Fruit fly (Drosophila melanogaster) whole organism, embryonic: ENCODE data around the gene Pdxk.

ENCODE experiments used
- BtbVII ChIP-seq: fragments of 200-800 bp; sonication (Bioruptor generic); optimal IDR thresholded peaks from 3 replicates; lab custom pipeline; 2017; ENCODE audit warnings: missing biosample characterization, mild to moderate bottlenecking, missing genetic modification characterization
- Bteb2 ChIP-seq: fragments of 200-800 bp; sonication (Bioruptor generic); optimal IDR thresholded peaks from 2 replicates; lab custom pipeline; 2016; ENCODE audit warnings: missing biosample characterization, missing genetic modification characterization
- CG10654 ChIP-seq: fragments of 200-800 bp; sonication (Bioruptor generic); optimal IDR thresholded peaks from 2 replicates; lab custom pipeline; 2016; ENCODE audit warnings: missing biosample characterization, missing genetic modification characterization
- CG10979 ChIP-seq: fragments of 200-800 bp; sonication (Bioruptor generic); optimal IDR thresholded peaks from 2 replicates; lab custom pipeline; 2018; ENCODE audit warnings: missing biosample characterization, mild to moderate bottlenecking, missing genetic modification characterization, moderate library complexity
- CG11723 ChIP-seq: fragments of 200-800 bp; sonication (Bioruptor generic); optimal IDR thresholded peaks from 2 replicates; lab custom pipeline; 2017; ENCODE audit warnings: missing biosample characterization, mild to moderate bottlenecking, missing genetic modification characterization
- CG13775 ChIP-seq: fragments of 200-800 bp; sonication (Bioruptor generic); optimal IDR thresholded peaks from 3 replicates; lab custom pipeline; 2017; ENCODE audit warnings: missing biosample characterization, mild to moderate bottlenecking, missing genetic modification characterization
- CG14050 ChIP-seq: fragments of 200-800 bp; sonication (Bioruptor generic); IDR thresholded peaks from 3 replicates; pipeline ENCODE4 v1.3.6; 2022; ENCODE audit warnings: missing biosample characterization, missing genetic modification characterization
- CG15269 ChIP-seq: fragments of 200-800 bp; sonication (Bioruptor generic); optimal IDR thresholded peaks from 2 replicates; lab custom pipeline; 2018; ENCODE audit warnings: missing biosample characterization, mild to moderate bottlenecking, missing genetic modification characterization, moderate library complexity
- CG1647 ChIP-seq: fragments of 200-800 bp; sonication (Bioruptor generic); optimal IDR thresholded peaks from 3 replicates; lab custom pipeline; 2016; ENCODE audit warnings: missing biosample characterization, missing genetic modification characterization
- CG16815 ChIP-seq: fragments of 200-800 bp; sonication (Bioruptor generic); optimal IDR thresholded peaks from 3 replicates; lab custom pipeline; 2017; ENCODE audit warnings: missing biosample characterization, mild to moderate bottlenecking, missing genetic modification characterization
- CG17359 ChIP-seq: fragments of 200-800 bp; sonication (Bioruptor generic); optimal IDR thresholded peaks from 3 replicates; lab custom pipeline; 2018; ENCODE audit warnings: missing biosample characterization, mild to moderate bottlenecking, missing genetic modification characterization, moderate library complexity
- CG2678 ChIP-seq: fragments of 200-800 bp; sonication (Bioruptor generic); optimal IDR thresholded peaks from 3 replicates; lab custom pipeline; 2019; ENCODE audit warnings: missing biosample characterization, mild to moderate bottlenecking, missing genetic modification characterization, moderate library complexity
- CG3838 ChIP-seq: fragments of 200-800 bp; sonication (Bioruptor generic); optimal IDR thresholded peaks from 3 replicates; lab custom pipeline; 2016; ENCODE audit warnings: missing biosample characterization, missing genetic modification characterization
- CG4360 ChIP-seq: fragments of 200-800 bp; sonication (Bioruptor generic); IDR thresholded peaks from 2 replicates; pipeline ENCODE4 v1.3.6; 2022; ENCODE audit warnings: missing biosample characterization, missing genetic modification characterization
- CG4404 ChIP-seq: fragments of 200-800 bp; sonication (Bioruptor generic); IDR thresholded peaks from 2 replicates; pipeline ENCODE4 v1.3.6; 2022; ENCODE audit warnings: missing biosample characterization, missing genetic modification characterization
- CG6175 ChIP-seq: fragments of 200-800 bp; sonication (Bioruptor generic); IDR thresholded peaks from 3 replicates; pipeline ENCODE4 v1.3.6; 2022; ENCODE audit warnings: missing biosample characterization, missing genetic modification characterization
- CG7357 ChIP-seq: fragments of 200-800 bp; sonication (Bioruptor generic); IDR thresholded peaks from 3 replicates; pipeline ENCODE4 v1.3.6; 2022; ENCODE audit warnings: missing biosample characterization, missing genetic modification characterization
- CG7963 ChIP-seq: fragments of 200-800 bp; sonication (Bioruptor generic); IDR thresholded peaks from 3 replicates; pipeline ENCODE4 v1.3.6; 2022; ENCODE audit warnings: missing biosample characterization, missing genetic modification characterization; ENCODE audit not compliant: partially characterized antibody
- CG8765 ChIP-seq: fragments of 200-800 bp; sonication (Bioruptor generic); IDR thresholded peaks from 2 replicates; pipeline ENCODE4 v1.3.6; 2022; ENCODE audit warnings: missing biosample characterization, missing genetic modification characterization
- CG8924 ChIP-seq: fragments of 200-800 bp; optimal IDR thresholded peaks from 3 replicates; lab custom pipeline; 2019; ENCODE audit warnings: missing biosample characterization, mild to moderate bottlenecking, missing genetic modification characterization, moderate library complexity
- Dek ChIP-seq: fragments of 200-800 bp; sonication (Bioruptor generic); optimal IDR thresholded peaks from 3 replicates; lab custom pipeline; 2019; ENCODE audit warnings: missing biosample characterization, mild to moderate bottlenecking, missing genetic modification characterization, moderate library complexity
- Drgx ChIP-seq: fragments of 200-800 bp; sonication (Bioruptor generic); IDR thresholded peaks from 2 replicates; pipeline ENCODE4 v1.3.6; 2022; ENCODE audit warnings: missing biosample characterization, missing genetic modification characterization
- Ets65A ChIP-seq: fragments of 200-800 bp; sonication (Bioruptor generic); peaks from one replicate; lab custom pipeline; 2016; ENCODE audit warnings: missing biosample characterization, missing genetic modification characterization
- Fer1 ChIP-seq: fragments of 200-800 bp; sonication (Bioruptor generic); optimal IDR thresholded peaks from 2 replicates; lab custom pipeline; 2017; ENCODE audit warnings: missing biosample characterization, mild to moderate bottlenecking, missing genetic modification characterization
- HmgZ ChIP-seq: fragments of 200-800 bp; sonication (Bioruptor generic); optimal IDR thresholded peaks from 2 replicates; lab custom pipeline; 2018; ENCODE audit warnings: missing biosample characterization, mild to moderate bottlenecking, missing genetic modification characterization
- Lhr ChIP-seq: fragments of 200-800 bp; sonication (Bioruptor generic); optimal IDR thresholded peaks from 3 replicates; lab custom pipeline; 2017; ENCODE audit warnings: mild to moderate bottlenecking, missing biosample characterization, missing genetic modification reagents, missing genetic modification characterization
- NfI ChIP-seq: fragments of 200-800 bp; sonication (Bioruptor generic); optimal IDR thresholded peaks from 3 replicates; lab custom pipeline; 2018; ENCODE audit warnings: missing biosample characterization, mild to moderate bottlenecking, missing genetic modification characterization, moderate library complexity
- Six4 ChIP-seq: fragments of 200-800 bp; sonication (Bioruptor generic); optimal IDR thresholded peaks from 2 replicates; lab custom pipeline; 2016; ENCODE audit warnings: missing biosample characterization, missing genetic modification characterization
- ac ChIP-seq: fragments of 200-800 bp; sonication (Bioruptor generic); optimal IDR thresholded peaks from 3 replicates; lab custom pipeline; 2017; ENCODE audit warnings: missing biosample characterization, mild to moderate bottlenecking, missing genetic modification characterization
- ap ChIP-seq: fragments of 200-800 bp; sonication (Bioruptor generic); IDR thresholded peaks from 2 replicates; pipeline ENCODE4 v1.3.6; 2022; ENCODE audit warnings: missing biosample characterization, missing genetic modification characterization
- ase ChIP-seq: fragments of 200-800 bp; sonication (Bioruptor generic); IDR thresholded peaks from 3 replicates; pipeline ENCODE4 v1.3.6; 2022; ENCODE audit warnings: missing biosample characterization, missing genetic modification characterization
- croc ChIP-seq: fragments of 200-800 bp; sonication (Bioruptor generic); conservative IDR thresholded peaks from 3 replicates; pipeline ENCODE4 v1.3.6; 2022; ENCODE audit warnings: missing biosample characterization, missing genetic modification characterization
- danr ChIP-seq: fragments of 200-800 bp; sonication (Bioruptor generic); IDR thresholded peaks from 2 replicates; pipeline ENCODE4 v1.3.6; 2022; ENCODE audit warnings: missing biosample characterization, missing genetic modification characterization
- dmrt99B ChIP-seq: fragments of 200-800 bp; sonication (Bioruptor generic); optimal IDR thresholded peaks from 2 replicates; lab custom pipeline; 2018; ENCODE audit warnings: missing biosample characterization, mild to moderate bottlenecking, missing genetic modification characterization, moderate library complexity
- dysf ChIP-seq: fragments of 200-800 bp; sonication (Bioruptor generic); IDR thresholded peaks from 3 replicates; pipeline ENCODE4 v1.3.6; 2022; ENCODE audit warnings: missing biosample characterization, missing genetic modification characterization
- fru ChIP-seq: fragments of >200 bp; optimal IDR thresholded peaks from 2 replicates; lab custom pipeline; 2017
- gce ChIP-seq: fragments of 200-800 bp; sonication (Bioruptor generic); IDR thresholded peaks from 3 replicates; pipeline ENCODE4 v1.3.6; 2022; ENCODE audit warnings: missing biosample characterization, missing genetic modification characterization
- gro ChIP-seq: fragments of 200-800 bp; sonication (Bioruptor generic); optimal IDR thresholded peaks from 2 replicates; lab custom pipeline; 2016; ENCODE audit warnings: missing biosample characterization, missing genetic modification characterization
- hth ChIP-seq: fragments of >200 bp; optimal IDR thresholded peaks from 2 replicates; lab custom pipeline; 2017; ENCODE audit warnings: inconsistent platforms
- kah ChIP-seq: fragments of 200-800 bp; sonication (Bioruptor generic); optimal IDR thresholded peaks from 2 replicates; lab custom pipeline; 2018; ENCODE audit warnings: missing biosample characterization, mild to moderate bottlenecking, missing genetic modification characterization
- luna ChIP-seq: fragments of 200-800 bp; sonication (Bioruptor generic); optimal IDR thresholded peaks from 2 replicates; lab custom pipeline; 2016; ENCODE audit warnings: missing biosample characterization, missing genetic modification characterization
- nom ChIP-seq: fragments of 200-800 bp; sonication (Bioruptor generic); optimal IDR thresholded peaks from 2 replicates; lab custom pipeline; 2017; ENCODE audit warnings: missing biosample characterization, missing genetic modification characterization, mild to moderate bottlenecking, moderate library complexity, missing genetic modification reagents
- org-1 ChIP-seq: fragments of 200-800 bp; sonication (Bioruptor generic); optimal IDR thresholded peaks from 2 replicates; lab custom pipeline; 2017; ENCODE audit warnings: missing biosample characterization, missing genetic modification characterization
- pho ChIP-seq: fragments of 200-800 bp; sonication (Bioruptor generic); optimal IDR thresholded peaks from 2 replicates; lab custom pipeline; 2016; ENCODE audit warnings: missing biosample characterization, missing genetic modification characterization
- pum ChIP-seq: fragments of 200-800 bp; sonication (Bioruptor generic); optimal IDR thresholded peaks from 2 replicates; lab custom pipeline; 2016; ENCODE audit warnings: missing biosample characterization, missing genetic modification characterization
- slbo ChIP-seq: fragments of 200-800 bp; sonication (Bioruptor generic); IDR thresholded peaks from 2 replicates; pipeline ENCODE4 v1.3.6; 2022; ENCODE audit warnings: missing biosample characterization, missing genetic modification characterization
- slou ChIP-seq: fragments of 200-800 bp; sonication (Bioruptor generic); optimal IDR thresholded peaks from 3 replicates; lab custom pipeline; 2016; ENCODE audit warnings: missing biosample characterization, missing genetic modification characterization
- so ChIP-seq: fragments of 200-800 bp; sonication (Bioruptor generic); IDR thresholded peaks from 3 replicates; pipeline ENCODE4 v1.3.6; 2022; ENCODE audit warnings: missing biosample characterization, missing genetic modification characterization
- stwl ChIP-seq: fragments of 200-800 bp; sonication (Bioruptor generic); optimal IDR thresholded peaks from 3 replicates; lab custom pipeline; 2018; ENCODE audit warnings: missing biosample characterization, mild to moderate bottlenecking, missing genetic modification characterization, moderate library complexity
- twi ChIP-seq: fragments of 200-800 bp; optimal IDR thresholded peaks from 2 replicates; lab custom pipeline; 2019; ENCODE audit warnings: missing biosample characterization, mild to moderate bottlenecking, missing genetic modification characterization, moderate library complexity
- unpg ChIP-seq: fragments of 200-800 bp; sonication (Bioruptor generic); optimal IDR thresholded peaks from 3 replicates; lab custom pipeline; 2018; ENCODE audit warnings: missing biosample characterization, mild to moderate bottlenecking, missing genetic modification characterization, moderate library complexity
- vfl ChIP-seq: fragments of 200-800 bp; sonication (Bioruptor generic); optimal IDR thresholded peaks from 2 replicates; lab custom pipeline; 2016; ENCODE audit warnings: missing biosample characterization, missing genetic modification characterization
- z ChIP-seq: fragments of 200-800 bp; sonication (Bioruptor generic); IDR thresholded peaks from 3 replicates; pipeline ENCODE4 v1.3.6; 2022; ENCODE audit warnings: missing biosample characterization, missing genetic modification characterization

Gene Pdxk

DNA sequence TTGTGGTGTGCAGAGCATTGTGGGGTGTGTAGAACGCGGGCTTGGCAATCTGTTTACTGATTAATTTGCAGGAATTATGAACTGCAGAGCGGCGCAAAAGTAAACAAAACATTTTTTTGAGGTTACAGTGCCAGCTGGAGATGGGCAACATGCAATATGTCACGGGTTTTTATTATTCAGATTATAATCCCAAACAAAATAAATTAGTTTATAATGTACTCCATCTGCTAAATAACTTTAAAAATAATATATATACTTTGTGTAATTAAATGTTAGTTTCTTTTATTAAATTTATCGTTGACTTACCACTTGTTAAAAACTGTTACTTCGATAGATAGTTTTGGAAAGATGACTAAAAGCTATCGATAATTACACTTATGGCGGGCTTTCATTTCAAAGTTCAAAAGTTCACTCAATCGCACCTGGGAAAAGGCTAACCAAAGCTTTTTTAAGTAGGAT, 10.8 kb downstream of the Pdxk start, which contains the start of gene Fdx1 (continued):
- no peak for TF ChIP-seq z (GFP tag; lab: Robert Waterston, UW)
- peak; percentile 26 for TF ChIP-seq BtbVII (GFP tag; lab: Kevin White, UChicago)
- TF ChIP-seq luna: no peak
- TF ChIP-seq CG10979 (tag; lab: Kevin White, UChicago): peak; percentile 23
- no peak for TF ChIP-seq org-1 (GFP tag; lab: Kevin White, UChicago)
- no peak for TF ChIP-seq CG1647 (GFP tag; lab: Kevin White, UChicago)
- no peak for TF ChIP-seq dmrt99B (tag; lab: Kevin White, UChicago)
- TF ChIP-seq stwl (tag; lab: Kevin White, UChicago): no peak
- no peak for TF ChIP-seq CG17359 (tag; lab: Kevin White, UChicago)
- TF ChIP-seq CG11723 (GFP tag; lab: Kevin White, UChicago): no peak
- 0 out of 3 replicates have a peak, but pooled peaks have one; percentile 51 for TF ChIP-seq gce (GFP tag; lab: Robert Waterston, UW)
- TF ChIP-seq ase (GFP tag; lab: Robert Waterston, UW): 0 out of 3 replicates have a peak, but pooled peaks have one; percentile 24
- no peak for TF ChIP-seq CG4360 (GFP tag; lab: Robert Waterston, UW)
- TF ChIP-seq Ets65A (GFP tag; lab: Kevin White, UChicago): no peak
- TF ChIP-seq ap (GFP tag; lab: Robert Waterston, UW): no peak; the same call in 1 of the 2 replicates
- TF ChIP-seq ac (GFP tag; lab: Kevin White, UChicago): no peak
- 0 out of 3 replicates have a peak, but pooled peaks have one; percentile 27 for TF ChIP-seq so (GFP tag; lab: Robert Waterston, UW)
- TF ChIP-seq pho: no peak
- TF ChIP-seq slbo (GFP tag; lab: Robert Waterston, UW): peak; percentile 74
- peak; percentile 49 for TF ChIP-seq HmgZ (tag; lab: Kevin White, UChicago)
- no peak for TF ChIP-seq CG6175
- TF ChIP-seq Six4 (GFP tag; lab: Kevin White, UChicago): peak; percentile 11
- TF ChIP-seq croc (GFP tag; lab: Robert Waterston, UW): no peak
- no peak for TF ChIP-seq CG4404 (GFP tag; lab: Robert Waterston, UW)
- no peak for TF ChIP-seq kah
- peak; percentile 44 for TF ChIP-seq unpg (GFP tag; lab: Kevin White, UChicago)
- no peak for TF ChIP-seq CG16815 (GFP tag; lab: Kevin White, UChicago)
- TF ChIP-seq fru (lab: Kevin White, UChicago): no peak
- peak; percentile 38 for TF ChIP-seq Fer1 (GFP tag; lab: Kevin White, UChicago)
- no peak for TF ChIP-seq CG2678 (tag; lab: Kevin White, UChicago)
- TF ChIP-seq pum (GFP tag; lab: Kevin White, UChicago): no peak
- no peak for TF ChIP-seq slou (GFP tag; lab: Kevin White, UChicago)
- no peak for TF ChIP-seq twi (tag; lab: Kevin White, UChicago)
- TF ChIP-seq Drgx (GFP tag; lab: Robert Waterston, UW): no peak
- TF ChIP-seq danr: no peak
- no peak for TF ChIP-seq vfl (GFP tag; lab: Kevin White, UChicago)
- peak; percentile 40; the same call in 1 of the 3 replicates for TF ChIP-seq dysf
- peak; percentile 15 for TF ChIP-seq Dek
- TF ChIP-seq NfI (GFP tag; lab: Kevin White, UChicago): peak; percentile 28
- no peak for TF ChIP-seq CG3838 (GFP tag; lab: Kevin White, UChicago)
- TF ChIP-seq CG14050 (GFP tag; lab: Robert Waterston, UW): no peak
- TF ChIP-seq hth: no peak
- TF ChIP-seq Bteb2 (GFP tag; lab: Kevin White, UChicago): no peak
- TF ChIP-seq CG7357 (GFP tag; lab: Robert Waterston, UW): no peak
- TF ChIP-seq nom (GFP tag; lab: Kevin White, UChicago): no peak
- no peak for TF ChIP-seq Lhr (GFP tag; lab: Kevin White, UChicago)
- TF ChIP-seq CG8924 (tag; lab: Kevin White, UChicago): no peak
- TF ChIP-seq CG13775 (GFP tag; lab: Kevin White, UChicago): peak; percentile 27
- TF ChIP-seq CG8765 (GFP tag; lab: Robert Waterston, UW): no peak
- TF ChIP-seq CG7963: no peak
- no peak for TF ChIP-seq CG10654 (GFP tag; lab: Kevin White, UChicago)
- peak; percentile 53 for TF ChIP-seq CG15269 (tag; lab: Kevin White, UChicago)
- TF ChIP-seq gro (GFP tag; lab: Kevin White, UChicago): no peak
